Worm (Caenorhabditis elegans): Measurements from ENCODE around the gene hizr-1.
A peak's percentile ranks its signal among the peaks of the same experiment; 100 is the strongest.

hizr-1 gene

DNA sequence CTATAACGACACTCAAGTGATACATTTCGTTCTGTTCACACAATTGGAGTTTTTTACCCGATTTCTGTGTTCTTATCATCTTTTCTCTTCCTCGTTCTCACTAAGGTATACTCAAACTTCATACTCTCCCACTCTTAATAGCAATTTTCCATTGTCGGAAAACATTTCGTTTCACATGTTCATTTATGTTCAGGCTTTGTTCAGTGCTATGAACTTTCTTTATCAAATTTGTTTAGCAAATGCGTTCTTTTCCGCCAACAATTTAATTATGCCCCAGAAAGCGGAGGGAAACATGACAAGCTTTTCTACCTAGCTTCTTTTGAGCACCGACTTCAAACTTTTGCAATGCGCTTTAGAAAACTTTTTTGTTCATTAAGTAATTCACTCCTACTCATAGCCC is 27.4 kb downstream of the hizr-1 start:
- TF ChIP-seq elt-3 (tag; optimal IDR thresholded peaks at IDR 0.05) = no peak
- TF ChIP-seq elt-2 (tag; optimal IDR thresholded peaks at IDR 0.05) = peak; percentile 52

DNA sequence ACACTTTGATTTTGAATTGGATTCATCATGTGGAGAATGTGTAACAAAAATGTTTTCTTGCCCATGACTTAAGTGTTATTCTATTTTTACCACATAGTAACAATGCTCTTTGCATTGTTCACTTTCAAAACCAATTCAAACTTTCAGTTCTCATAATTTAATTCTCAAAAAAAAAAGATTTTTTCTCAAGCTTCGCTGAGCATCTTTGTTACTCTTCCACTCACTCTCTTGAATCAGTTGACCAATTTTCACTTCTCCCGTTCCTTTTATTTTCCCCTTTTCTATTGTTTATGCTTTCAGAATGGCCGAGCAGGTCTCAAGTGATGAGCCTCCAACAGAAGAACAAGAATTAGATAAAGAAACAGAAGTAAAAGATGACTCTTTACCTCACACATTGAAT is 28.1 kb downstream of the hizr-1 start, which contains the start of gene oct-2:
TSS of gene oct-2 (plus strand) at position 301 of the 400 bp plus-strand sequence.
- TF ChIP-seq nhr-43 (tag; optimal IDR thresholded peaks at IDR 0.05; ENCODE audit: poor library complexity, severe bottlenecking) (no peak), skn-1 (tag; optimal IDR thresholded peaks at IDR 0.05) (no peak), elt-3 (tag; optimal IDR thresholded peaks at IDR 0.05) (no peak), aly-2 (tag; optimal IDR thresholded peaks at IDR 0.05) (no peak), fos-1 (tag; optimal IDR thresholded peaks at IDR 0.05) (no peak), nhr-12 (tag; optimal IDR thresholded peaks at IDR 0.05) (no peak), ceh-16 (tag; optimal IDR thresholded peaks at IDR 0.05) (no peak), unc-39 (tag; optimal IDR thresholded peaks at IDR 0.05) (no peak), nfya-1 (tag; optimal IDR thresholded peaks at IDR 0.05; ENCODE audit: insufficient read depth) (no peak), ztf-4 (tag; optimal IDR thresholded peaks at IDR 0.05) (no peak), nhr-77 (tag; optimal IDR thresholded peaks at IDR 0.05) (no peak)

DNA sequence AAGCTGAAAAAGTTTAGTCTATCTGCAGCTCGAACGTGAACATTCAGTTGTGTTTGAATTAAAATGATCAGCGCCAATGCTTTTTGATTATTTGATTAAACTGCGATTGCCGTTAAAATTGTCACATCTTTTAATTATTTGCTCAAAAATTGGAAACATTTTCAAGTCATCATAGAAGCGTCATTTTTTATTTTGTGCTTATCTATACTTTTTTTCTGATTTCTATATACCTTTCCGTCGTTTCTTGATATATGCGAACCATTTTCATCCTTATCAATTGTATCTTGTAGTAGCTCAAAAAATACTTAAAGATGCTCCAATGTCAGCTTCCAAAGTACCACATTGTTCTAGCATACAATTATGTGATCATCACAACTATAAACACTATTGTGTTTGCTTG is 33.2 kb downstream of the hizr-1 start:
- TF ChIP-seq tbx-2 (tag; optimal IDR thresholded peaks at IDR 0.05) (no peak), pqm-1 (tag; optimal IDR thresholded peaks at IDR 0.05) (peak; percentile 21), elt-2 (tag; optimal IDR thresholded peaks at IDR 0.05) (peak; percentile 91)

DNA sequence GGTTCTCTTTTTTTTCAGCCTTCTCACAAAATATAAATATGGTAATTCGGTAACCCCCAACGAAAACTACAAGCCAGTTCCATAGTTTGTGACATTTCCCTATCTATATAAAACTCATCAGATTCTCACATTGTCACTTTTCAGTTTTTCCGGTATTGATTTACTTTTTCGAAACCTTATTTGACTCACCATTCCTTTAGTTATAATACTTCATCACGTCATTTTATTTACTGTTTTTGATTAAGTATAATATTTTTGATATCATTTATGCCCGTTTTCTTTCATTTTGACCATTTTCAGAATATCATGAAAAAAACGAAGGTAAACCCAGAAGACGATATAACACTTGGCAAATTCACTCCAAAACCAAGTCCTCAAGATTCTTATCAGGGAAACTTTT is 33.8 kb downstream of the hizr-1 start, which contains the start of gene pgp-3:
TSS of gene pgp-3 (plus strand) at position 301 of the 400 bp plus-strand sequence.
- no peak for TF ChIP-seq elt-2 (tag; optimal IDR thresholded peaks at IDR 0.05)

DNA sequence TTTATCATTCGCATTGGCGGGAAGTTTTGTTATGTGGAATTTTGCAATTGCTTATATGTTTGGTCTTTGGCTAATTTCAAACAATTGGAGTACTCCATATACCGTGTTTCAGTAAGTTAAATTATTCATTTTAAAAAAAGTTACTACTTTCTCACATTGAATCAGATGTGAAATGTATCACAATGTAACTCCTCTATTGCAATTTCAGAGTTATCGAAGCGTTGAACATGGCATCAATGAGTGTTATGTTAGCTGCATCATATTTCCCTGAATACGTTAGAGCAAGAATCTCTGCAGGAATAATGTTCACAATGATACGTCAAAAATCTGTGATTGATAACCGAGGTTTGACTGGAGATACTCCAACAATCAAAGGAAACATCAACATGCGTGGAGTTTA is 37.8 kb downstream of the hizr-1 start:
- TF ChIP-seq nhr-77 (tag; optimal IDR thresholded peaks at IDR 0.05) = no peak
- no peak for TF ChIP-seq jun-1 (tag; optimal IDR thresholded peaks at IDR 0.05)
- TF ChIP-seq daf-12 (tag; optimal IDR thresholded peaks at IDR 0.05) = no peak
- no peak for TF ChIP-seq nhr-43 (tag; optimal IDR thresholded peaks at IDR 0.05; ENCODE audit: poor library complexity, severe bottlenecking)
- TF ChIP-seq nhr-237 (tag; optimal IDR thresholded peaks at IDR 0.05) = no peak
- TF ChIP-seq egl-27 (tag; optimal IDR thresholded peaks at IDR 0.05) = no peak
- no peak for TF ChIP-seq mdl-1 (tag; optimal IDR thresholded peaks at IDR 0.05)
- no peak for TF ChIP-seq R02D3.7 (tag; optimal IDR thresholded peaks at IDR 0.05)
- no peak for TF ChIP-seq unc-62 (GFP tag; optimal IDR thresholded peaks at IDR 0.05)
- no peak for TF ChIP-seq aly-2 (tag; optimal IDR thresholded peaks at IDR 0.05)
- no peak for TF ChIP-seq eor-1 (tag; optimal IDR thresholded peaks at IDR 0.05)

DNA sequence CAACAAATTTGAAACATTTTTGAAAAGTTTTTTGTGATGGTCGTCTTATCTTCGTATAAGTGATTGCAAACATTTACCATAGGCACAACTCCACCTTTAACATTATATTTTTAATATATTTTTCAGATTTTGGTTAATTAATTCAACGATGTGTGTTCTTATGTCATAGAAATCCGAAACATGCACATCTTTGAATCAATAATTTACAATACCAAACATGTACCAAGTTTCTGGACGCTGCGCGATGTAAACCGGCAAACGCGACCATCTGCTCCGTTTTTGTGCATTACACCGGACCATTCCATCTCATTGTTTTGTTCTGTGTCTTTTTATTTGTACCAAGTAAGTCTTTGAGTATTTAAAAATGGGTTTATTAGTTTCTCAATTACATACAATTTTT is 39.4 kb downstream of the hizr-1 start, which contains the start of gene pgp-4:
TSS of gene pgp-4 (plus strand) at position 301 of the 400 bp plus-strand sequence.
- TF ChIP-seq unc-62 (GFP tag; optimal IDR thresholded peaks at IDR 0.05) (no peak), fkh-2 (tag; optimal IDR thresholded peaks at IDR 0.05) (no peak), fos-1 (tag; optimal IDR thresholded peaks at IDR 0.05) (no peak), ztf-11 (tag; optimal IDR thresholded peaks at IDR 0.05) (no peak), lin-15B (tag; optimal IDR thresholded peaks at IDR 0.05) (no peak), ceh-82 (tag; optimal IDR thresholded peaks at IDR 0.05) (no peak), nfya-1 (tag; optimal IDR thresholded peaks at IDR 0.05; ENCODE audit: insufficient read depth) (no peak), nhr-77 (tag; optimal IDR thresholded peaks at IDR 0.05) (no peak), nhr-237 (tag; optimal IDR thresholded peaks at IDR 0.05) (no peak), ztf-4 (tag; optimal IDR thresholded peaks at IDR 0.05) (no peak), mml-1 (tag; optimal IDR thresholded peaks at IDR 0.05) (no peak), egl-27 (tag; optimal IDR thresholded peaks at IDR 0.05) (no peak), hmg-11 (tag; optimal IDR thresholded peaks at IDR 0.05) (no peak), R02D3.7 (tag; optimal IDR thresholded peaks at IDR 0.05) (no peak), nhr-11 (tag; optimal IDR thresholded peaks at IDR 0.05) (no peak), ZK546.5 (tag; optimal IDR thresholded peaks at IDR 0.05) (no peak), skn-1 (tag; optimal IDR thresholded peaks at IDR 0.05) (no peak), aly-2 (tag; optimal IDR thresholded peaks at IDR 0.05) (no peak), daf-12 (tag; optimal IDR thresholded peaks at IDR 0.05) (no peak)

DNA sequence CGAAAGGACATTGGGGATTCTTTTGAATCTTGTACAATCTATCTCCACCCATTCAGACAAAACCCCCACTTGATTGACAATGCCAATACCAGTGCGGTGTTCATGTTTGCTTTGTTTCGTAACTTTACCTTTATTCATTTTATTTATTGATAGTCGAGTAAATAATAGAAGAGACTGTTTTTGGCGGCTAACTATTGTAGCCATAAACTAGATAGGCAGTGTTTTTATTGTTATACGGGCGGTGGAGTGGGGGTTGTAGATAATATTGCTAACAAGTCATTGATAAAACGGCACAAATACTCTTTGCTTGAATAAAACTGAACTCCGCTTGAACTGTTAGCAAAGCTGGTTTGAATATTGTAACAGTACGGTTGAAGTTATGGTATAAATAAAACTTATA is 46.8 kb downstream of the hizr-1 start:
- peak; percentile 71 for TF ChIP-seq pha-4 (tag; optimal IDR thresholded peaks at IDR 0.05)
- no peak for TF ChIP-seq elt-3 (tag; optimal IDR thresholded peaks at IDR 0.05)
- peak; percentile 36 for TF ChIP-seq elt-2 (tag; optimal IDR thresholded peaks at IDR 0.05)

All from whole organism, L3 larva.